Worm (Caenorhabditis elegans): ENCODE measurements around the gene rbm-25.

Gene rbm-25

ce11 chrV:12491070-12491643, 6.9 kb upstream of the rbm-25 start (continued):
- TF ChIP-seq fkh-10 (GFP tag; optimal IDR thresholded peaks at IDR 0.05), result no peak
- no peak for TF ChIP-seq ceh-9 (tag; optimal IDR thresholded peaks at IDR 0.05)
- TF ChIP-seq zag-1 (tag; optimal IDR thresholded peaks at IDR 0.05), result no peak
- no peak for TF ChIP-seq aly-2 (tag; optimal IDR thresholded peaks at IDR 0.05)
- TF ChIP-seq sea-2 (GFP tag; optimal IDR thresholded peaks at IDR 0.05), result no peak

ce11 chrV:12494522-12494921, 3.5 kb upstream of the rbm-25 start, which contains the start of gene mrps-11:
TSS of gene mrps-11 (minus strand) at chrV:12494622.
- no peak for TF ChIP-seq ZK546.5 (tag; optimal IDR thresholded peaks at IDR 0.05)
- TF ChIP-seq R02D3.7 (tag; optimal IDR thresholded peaks at IDR 0.05), result no peak

ce11 chrV:12503494-12503893, 5.5 kb downstream of the rbm-25 start, which contains the start of gene T28H10.1:
TSS of gene T28H10.1 (plus strand) at chrV:12503794.
- no peak for TF ChIP-seq mdl-1 (tag; optimal IDR thresholded peaks at IDR 0.05)
- TF ChIP-seq ceh-28 (tag; optimal IDR thresholded peaks at IDR 0.05), result no peak
- TF ChIP-seq lin-15B (tag; optimal IDR thresholded peaks at IDR 0.05), result no peak
- no peak for TF ChIP-seq ztf-11 (tag; optimal IDR thresholded peaks at IDR 0.05)

ce11 chrV:12505730-12506129, 7.7 kb downstream of the rbm-25 start:
- TF ChIP-seq nfya-1 (tag; optimal IDR thresholded peaks at IDR 0.05; ENCODE audit: insufficient read depth) (peak; percentile 54), lsy-12 (tag; optimal IDR thresholded peaks at IDR 0.05) (no peak)

ce11 chrV:12506185-12506584, 8.2 kb downstream of the rbm-25 start, which contains the start of gene nlp-46:
TSS of gene nlp-46 (minus strand) at chrV:12506285.
- TF ChIP-seq daf-12 (tag; optimal IDR thresholded peaks at IDR 0.05), result no peak
- TF ChIP-seq mdl-1 (tag; optimal IDR thresholded peaks at IDR 0.05), result no peak
- TF ChIP-seq lin-15B (tag; optimal IDR thresholded peaks at IDR 0.05), result no peak
- no peak for TF ChIP-seq nhr-76 (tag; optimal IDR thresholded peaks at IDR 0.05)
- no peak for TF ChIP-seq unc-62 (GFP tag; optimal IDR thresholded peaks at IDR 0.05)
- no peak for TF ChIP-seq R02D3.7 (tag; optimal IDR thresholded peaks at IDR 0.05)
- TF ChIP-seq elt-2 (tag; optimal IDR thresholded peaks at IDR 0.05), result no peak
- no peak for TF ChIP-seq egl-5 (tag; optimal IDR thresholded peaks at IDR 0.05)
- TF ChIP-seq tbx-2 (tag; optimal IDR thresholded peaks at IDR 0.05), result no peak
- TF ChIP-seq sea-2 (GFP tag; optimal IDR thresholded peaks at IDR 0.05), result no peak
- TF ChIP-seq nhr-43 (tag; optimal IDR thresholded peaks at IDR 0.05; ENCODE audit: poor library complexity, severe bottlenecking), result no peak
- TF ChIP-seq nhr-67 (tag; optimal IDR thresholded peaks at IDR 0.05), result no peak
- no peak for TF ChIP-seq aly-2 (tag; optimal IDR thresholded peaks at IDR 0.05)
- no peak for TF ChIP-seq lsy-12 (tag; optimal IDR thresholded peaks at IDR 0.05)
- no peak for TF ChIP-seq unc-39 (tag; optimal IDR thresholded peaks at IDR 0.05)
- no peak for TF ChIP-seq ztf-4 (tag; optimal IDR thresholded peaks at IDR 0.05)
- no peak for TF ChIP-seq eor-1 (tag; optimal IDR thresholded peaks at IDR 0.05)
- no peak for TF ChIP-seq ZK546.5 (tag; optimal IDR thresholded peaks at IDR 0.05)
- TF ChIP-seq nhr-11 (tag; optimal IDR thresholded peaks at IDR 0.05), result no peak
- TF ChIP-seq egl-27 (tag; optimal IDR thresholded peaks at IDR 0.05), result no peak

ce11 chrV:12509922-12510582, 12.0 kb downstream of the rbm-25 start:
- TF ChIP-seq nhr-237 (tag; optimal IDR thresholded peaks at IDR 0.05) (peak; percentile 41), nhr-43 (tag; optimal IDR thresholded peaks at IDR 0.05; ENCODE audit: poor library complexity, severe bottlenecking) (peak; percentile 83)

- TF ChIP-seq elt-3 (tag; optimal IDR thresholded peaks at IDR 0.05), result no peak
- no peak for TF ChIP-seq fkh-10 (GFP tag; optimal IDR thresholded peaks at IDR 0.05)
- TF ChIP-seq nhr-23 (tag; optimal IDR thresholded peaks at IDR 0.05), result peak; percentile 15
Observed at ce11 chrV:12511946-12512345, 13.9 kb downstream of the rbm-25 start.
